Worm (Caenorhabditis elegans) whole organism, L3 larva: ENCODE results near the gene str-243.

Source experiments
- aly-2 ChIP-seq: fragments of 150-350 bp; optimal IDR thresholded peaks from 2 replicates; lab custom pipeline; 2014; ENCODE audit warnings: missing biosample characterization, missing genetic modification characterization
- ama-1 ChIP-seq: fragments of 150-350 bp; optimal IDR thresholded peaks from 2 replicates; lab custom pipeline; 2018
- ceh-16 ChIP-seq: sonication (generic microtip); optimal IDR thresholded peaks from 2 replicates; lab custom pipeline; 2017; ENCODE audit warnings: missing biosample characterization, missing genetic modification characterization
- ceh-28 ChIP-seq: fragments of 150-350 bp; optimal IDR thresholded peaks from 2 replicates; lab custom pipeline; 2014; ENCODE audit warnings: missing biosample characterization, missing genetic modification reagents, missing genetic modification characterization
- ceh-82 ChIP-seq: fragments of 150-350 bp; optimal IDR thresholded peaks from 2 replicates; lab custom pipeline; 2014; ENCODE audit warnings: missing biosample characterization, missing genetic modification characterization
- ceh-9 ChIP-seq: sonication (generic microtip); optimal IDR thresholded peaks from 2 replicates; lab custom pipeline; 2018; ENCODE audit warnings: missing biosample characterization, missing genetic modification characterization
- daf-12 ChIP-seq: fragments of 150-350 bp; optimal IDR thresholded peaks from 2 replicates; lab custom pipeline; 2014; ENCODE audit warnings: missing biosample characterization, missing genetic modification reagents, missing genetic modification characterization
- egl-27 ChIP-seq: sonication (generic microtip); optimal IDR thresholded peaks from 4 replicates; lab custom pipeline; 2017; ENCODE audit warnings: missing biosample characterization, missing genetic modification reagents, missing genetic modification characterization
- egl-5 ChIP-seq: fragments of 150-350 bp; optimal IDR thresholded peaks from 2 replicates; lab custom pipeline; 2017; ENCODE audit warnings: missing biosample characterization, missing genetic modification reagents, missing genetic modification characterization, inconsistent platforms
- elt-1 ChIP-seq: fragments of 150-350 bp; optimal IDR thresholded peaks from 2 replicates; lab custom pipeline; 2014; ENCODE audit warnings: missing biosample characterization, missing genetic modification characterization
- elt-2 ChIP-seq: sonication (generic microtip); optimal IDR thresholded peaks from 2 replicates; lab custom pipeline; 2016; ENCODE audit warnings: missing genetic modification reagents, mild to moderate bottlenecking, missing genetic modification characterization, missing compliant biosample characterization
- eor-1 ChIP-seq, 2 experiments: fragments of 150-350 bp; optimal IDR thresholded peaks; 2 replicates each; lab custom pipeline; 2014 to 2018; ENCODE audit warnings: missing biosample characterization in 2 of 2, missing genetic modification characterization in 2 of 2
- fkh-10 ChIP-seq: sonication (generic microtip); optimal IDR thresholded peaks from 2 replicates; lab custom pipeline; 2017; ENCODE audit warnings: missing biosample characterization, missing genetic modification reagents, missing genetic modification characterization
- fkh-2 ChIP-seq: fragments of 150-350 bp; optimal IDR thresholded peaks from 2 replicates; lab custom pipeline; 2014; ENCODE audit warnings: missing biosample characterization, missing genetic modification reagents, missing genetic modification characterization
- fos-1 ChIP-seq: fragments of 150-350 bp; optimal IDR thresholded peaks from 2 replicates; lab custom pipeline; 2014; ENCODE audit warnings: missing biosample characterization, missing genetic modification characterization
- jun-1 ChIP-seq: fragments of 150-350 bp; optimal IDR thresholded peaks from 2 replicates; lab custom pipeline; 2014; ENCODE audit warnings: missing biosample characterization, missing genetic modification reagents, missing genetic modification characterization
- lin-15B ChIP-seq: fragments of 150-350 bp; optimal IDR thresholded peaks from 2 replicates; lab custom pipeline; 2014; ENCODE audit warnings: missing biosample characterization, missing genetic modification characterization
- lin-39 ChIP-seq: fragments of 150-350 bp; optimal IDR thresholded peaks from 2 replicates; lab custom pipeline; 2018; ENCODE audit warnings: missing biosample characterization, missing genetic modification reagents, missing genetic modification characterization
- lsy-12 ChIP-seq: sonication (generic microtip); optimal IDR thresholded peaks from 2 replicates; lab custom pipeline; 2016; ENCODE audit warnings: mild to moderate bottlenecking, missing genetic modification characterization, missing compliant biosample characterization
- mdl-1 ChIP-seq: fragments of 150-350 bp; optimal IDR thresholded peaks from 2 replicates; lab custom pipeline; 2014; ENCODE audit warnings: missing biosample characterization, missing genetic modification characterization
- nhr-11 ChIP-seq: fragments of 150-350 bp; optimal IDR thresholded peaks from 2 replicates; lab custom pipeline; 2014; ENCODE audit warnings: missing biosample characterization, missing genetic modification characterization
- nhr-12 ChIP-seq: fragments of 150-350 bp; optimal IDR thresholded peaks from 2 replicates; lab custom pipeline; 2014; ENCODE audit warnings: missing biosample characterization, missing genetic modification characterization
- nhr-23 ChIP-seq: fragments of 150-350 bp; optimal IDR thresholded peaks from 2 replicates; lab custom pipeline; 2014; ENCODE audit warnings: missing biosample characterization, missing genetic modification reagents, missing genetic modification characterization
- nhr-28 ChIP-seq: fragments of 150-350 bp; optimal IDR thresholded peaks from 2 replicates; lab custom pipeline; 2014; ENCODE audit warnings: missing biosample characterization, missing genetic modification characterization
- nhr-43 ChIP-seq: sonication (generic microtip); optimal IDR thresholded peaks from 2 replicates; lab custom pipeline; 2016; ENCODE audit warnings: mild to moderate bottlenecking, missing genetic modification characterization, missing compliant biosample characterization; ENCODE audit not compliant: poor library complexity, severe bottlenecking
- pqm-1 ChIP-seq: fragments of 150-350 bp; optimal IDR thresholded peaks from 2 replicates; lab custom pipeline; 2017; ENCODE audit warnings: missing biosample characterization, missing genetic modification characterization, inconsistent platforms
- snpc-4 ChIP-seq: fragments of 150-350 bp; optimal IDR thresholded peaks from 2 replicates; lab custom pipeline; 2014; ENCODE audit warnings: missing biosample characterization, missing genetic modification characterization
- unc-39 ChIP-seq: sonication (generic microtip); optimal IDR thresholded peaks from 4 replicates; lab custom pipeline; 2017; ENCODE audit warnings: missing biosample characterization, missing genetic modification characterization
- zag-1 ChIP-seq: fragments of 150-350 bp; optimal IDR thresholded peaks from 2 replicates; lab custom pipeline; 2014; ENCODE audit warnings: missing biosample characterization, missing genetic modification characterization
- ztf-4 ChIP-seq: fragments of 150-350 bp; optimal IDR thresholded peaks from 2 replicates; lab custom pipeline; 2014; ENCODE audit warnings: missing biosample characterization, missing genetic modification characterization

Gene str-243

ce11 chrV:1494469-1494868 lies 28.1 kb upstream of the str-243 start, which contains the start of gene spig-7:
spig-7 (plus strand) TSS chrV:1494769.
- TF ChIP-seq nhr-12 (tag; lab: Kevin White, UChicago) (no peak), ama-1 (lab: Kevin White, UChicago) (no peak), lsy-12 (tag; lab: Kevin White, UChicago) (no peak), pqm-1 (tag; lab: Kevin White, UChicago) (no peak), nhr-43 (tag; lab: Kevin White, UChicago) (no peak), daf-12 (tag; lab: Kevin White, UChicago) (no peak)

- TF ChIP-seq ceh-28 (peak; percentile 15), nhr-11 (tag; lab: Kevin White, UChicago) (no peak)
- TF ChIP-seq, all 47 proteins: peak for 1
Observed at ce11 chrV:1495334-1495733, 27.3 kb upstream of the str-243 start, which contains the start of gene C38C3.3. C38C3.3 (plus strand) TSS chrV:1495634.

- TF ChIP-seq nhr-12 (tag; lab: Kevin White, UChicago) = no peak
- TF ChIP-seq fos-1 (tag; lab: Kevin White, UChicago) = no peak
- peak; percentile 89 for TF ChIP-seq ceh-28
- TF ChIP-seq pqm-1 (tag; lab: Kevin White, UChicago) = no peak
- TF ChIP-seq, all 47 proteins: peak for 1
Observed at ce11 chrV:1495752-1496151, 26.8 kb upstream of the str-243 start.

- TF ChIP-seq ceh-28 (no peak), ztf-4 (no peak), pqm-1 (tag; lab: Kevin White, UChicago) (no peak), snpc-4 (tag; lab: Kevin White, UChicago) (no peak), zag-1 (tag; lab: Kevin White, UChicago) (no peak), fkh-2 (tag; lab: Kevin White, UChicago) (no peak), unc-39 (tag; lab: Kevin White, UChicago) (no peak), nhr-11 (tag; lab: Kevin White, UChicago) (no peak), lin-15B (tag; lab: Kevin White, UChicago) (no peak), ama-1 (lab: Kevin White, UChicago) (no peak), ceh-9 (no peak), eor-1 (tag; optimal IDR thresholded peaks at IDR 0.05; lab: Kevin White, UChicago) (no peak), lsy-12 (tag; lab: Kevin White, UChicago) (no peak), jun-1 (tag; lab: Kevin White, UChicago) (no peak), egl-27 (tag; lab: Kevin White, UChicago) (no peak)
Observed at ce11 chrV:1499140-1499539, 23.4 kb upstream of the str-243 start, which contains the start of gene sru-27. sru-27 (plus strand) TSS chrV:1499440.

- no peak for TF ChIP-seq nhr-23 (tag; lab: Kevin White, UChicago)
Observed at ce11 chrV:1505995-1506394, 16.6 kb upstream of the str-243 start, which contains the start of gene sru-28. sru-28 (plus strand) TSS chrV:1506295.

- no peak for TF ChIP-seq unc-39 (tag; lab: Kevin White, UChicago)
- TF ChIP-seq ceh-16 (tag; lab: Kevin White, UChicago) = no peak
- no peak for TF ChIP-seq ceh-82 (tag; lab: Kevin White, UChicago)
- no peak for TF ChIP-seq mdl-1 (tag; lab: Kevin White, UChicago)
- TF ChIP-seq elt-1 = no peak
- no peak for TF ChIP-seq fkh-10 (GFP tag; lab: Kevin White, UChicago)
- TF ChIP-seq egl-5 (tag; lab: Kevin White, UChicago) = no peak
- TF ChIP-seq ceh-9 = no peak
- TF ChIP-seq aly-2 (tag; lab: Kevin White, UChicago) = no peak
- TF ChIP-seq lin-39 (tag; lab: Kevin White, UChicago) = no peak
- TF ChIP-seq daf-12 (tag; lab: Kevin White, UChicago) = no peak
- TF ChIP-seq lsy-12 (tag; lab: Kevin White, UChicago) = no peak
- no peak for TF ChIP-seq fos-1 (tag; lab: Kevin White, UChicago)
- TF ChIP-seq elt-2 (tag; lab: Kevin White, UChicago) = no peak
- TF ChIP-seq nhr-28 (tag; lab: Kevin White, UChicago) = no peak
Observed at ce11 chrV:1511537-1511936, 11.0 kb upstream of the str-243 start, which contains the start of gene nhr-260. nhr-260 (minus strand) TSS chrV:1511637.
